Worm (Caenorhabditis elegans): ENCODE data around the gene Y97E10AL.1.

- TF ChIP-seq php-3 (GFP tag; IDR thresholded peaks at IDR 0.05) (no peak), zag-1 (tag; optimal IDR thresholded peaks at IDR 0.05) (no peak), daf-12 (tag; optimal IDR thresholded peaks at IDR 0.05) (no peak), lin-39 (tag; optimal IDR thresholded peaks at IDR 0.05) (no peak), nhr-48 (tag; optimal IDR thresholded peaks at IDR 0.05) (no peak), T20F7.1 (GFP tag; optimal IDR thresholded peaks at IDR 0.05) (no peak), dpl-1 (GFP tag; optimal IDR thresholded peaks at IDR 0.05) (no peak)
Observed at ce11 chrV:7980993-7981595, 4.9 kb upstream of the Y97E10AL.1 start, which contains the start of gene F26D11.1.

All from whole organism, L4 larva.